Fruit fly (Drosophila melanogaster): ENCODE data around the gene Rsod.
A peak's percentile ranks its signal among the peaks of the same experiment; 100 is the strongest.

Rsod gene

DNA sequence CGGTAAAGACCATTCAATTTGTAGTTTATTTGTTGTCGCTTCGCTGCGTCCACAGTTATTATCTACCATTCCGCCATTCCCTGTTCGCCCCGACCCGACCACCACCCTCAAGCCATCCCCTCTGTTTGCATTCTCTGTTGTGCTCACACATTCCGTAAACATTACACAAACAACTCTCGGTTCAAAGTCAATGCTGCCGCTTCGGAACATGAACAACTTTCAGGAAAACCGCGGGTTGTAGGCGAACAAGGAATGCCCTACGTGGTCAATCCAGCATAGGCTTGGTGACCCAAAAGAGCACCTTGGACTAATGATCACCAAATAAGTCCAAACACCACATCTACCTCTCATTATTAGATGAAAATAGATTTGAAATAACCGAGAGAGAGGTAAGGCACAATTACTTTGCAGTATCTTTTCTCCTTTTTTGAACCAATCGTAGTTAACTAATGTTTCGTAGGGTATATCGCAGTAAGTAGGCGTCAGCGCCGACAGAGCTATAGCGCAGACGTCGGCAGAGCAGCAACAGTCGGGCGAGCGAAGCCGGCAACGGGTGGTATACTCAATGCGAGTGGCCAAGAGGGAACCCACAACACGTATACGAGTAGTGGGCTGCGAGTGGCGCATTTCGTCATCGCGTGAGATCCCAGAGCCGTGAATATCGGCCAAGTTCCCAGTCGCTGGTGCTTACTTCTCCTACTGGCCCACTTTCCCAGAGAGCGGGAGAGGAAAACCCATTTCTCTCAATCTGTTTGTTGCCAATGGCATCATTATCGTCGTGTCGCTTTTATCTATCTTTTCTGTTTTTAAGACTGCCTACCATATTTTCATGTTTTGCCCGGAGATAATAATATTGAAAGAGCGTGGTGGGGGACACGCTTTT lies 32.3 kb upstream of the Rsod start (continued):
- peak; percentile 87 for TF ChIP-seq CG5180 (GFP tag; optimal IDR thresholded peaks at IDR 0.05)
- peak; percentile 98 for TF ChIP-seq CG4424 (GFP tag; optimal IDR thresholded peaks at IDR 0.05)
- TF ChIP-seq tap (tag; optimal IDR thresholded peaks at IDR 0.05) = peak; percentile 95
- peak; percentile 90 for TF ChIP-seq Mrtf (GFP tag; IDR thresholded peaks at IDR 0.05)
- TF ChIP-seq CG4282 (GFP tag; optimal IDR thresholded peaks at IDR 0.05) = peak; percentile 82
- TF ChIP-seq CG9727 (GFP tag; optimal IDR thresholded peaks at IDR 0.05) = peak; percentile 97
- TF ChIP-seq CG1024 (GFP tag; IDR thresholded peaks at IDR 0.05) = peak; percentile 90
- TF ChIP-seq CG8765 (GFP tag; IDR thresholded peaks at IDR 0.05) = peak; percentile 66; the same call in 1 of the 2 replicates
- TF ChIP-seq bcd (GFP tag; optimal IDR thresholded peaks at IDR 0.05) = peak; percentile 98
- no peak for TF ChIP-seq ato (GFP tag; IDR thresholded peaks at IDR 0.05; ENCODE audit: partially characterized antibody)
- TF ChIP-seq CG3995 (GFP tag; optimal IDR thresholded peaks at IDR 0.05) = peak; percentile 78
- peak; percentile 66; the same call in 1 of the 3 replicates for TF ChIP-seq z (GFP tag; IDR thresholded peaks at IDR 0.05)
- peak; percentile 90 for TF ChIP-seq sug (tag; optimal IDR thresholded peaks at IDR 0.05)
- TF ChIP-seq lola (GFP tag; optimal IDR thresholded peaks at IDR 0.05) = peak in 1 of 3 experiments; percentile 81
- TF ChIP-seq B-H1 (GFP tag; IDR thresholded peaks at IDR 0.05) = peak; percentile 84
- TF ChIP-seq Rx (GFP tag; IDR thresholded peaks at IDR 0.05) = peak; percentile 91
- peak; percentile 96 for TF ChIP-seq lilli (GFP tag; optimal IDR thresholded peaks at IDR 0.05)
- peak; percentile 90 for TF ChIP-seq odd (GFP tag; optimal IDR thresholded peaks at IDR 0.05)
- TF ChIP-seq Sry-β (GFP tag; optimal IDR thresholded peaks at IDR 0.05) = peak; percentile 64
- peak; percentile 86 for TF ChIP-seq CG8089 (GFP tag; optimal IDR thresholded peaks at IDR 0.05)
- peak; percentile 91 for TF ChIP-seq CG6654 (GFP tag; optimal IDR thresholded peaks at IDR 0.05)
- TF ChIP-seq CG15269 (tag; optimal IDR thresholded peaks at IDR 0.05) = peak; percentile 91
- TF ChIP-seq CG11696 (GFP tag; IDR thresholded peaks at IDR 0.05) = peak; percentile 75
- TF ChIP-seq HLH4C (GFP tag; IDR thresholded peaks at IDR 0.05; ENCODE audit: partially characterized antibody) = 0 out of 3 replicates have a peak, but pooled peaks have one; percentile 29
- peak; percentile 91 for TF ChIP-seq ken (GFP tag; IDR thresholded peaks at IDR 0.05)
- peak; percentile 98 for TF ChIP-seq Dip3 (GFP tag; optimal IDR thresholded peaks at IDR 0.05)
- TF ChIP-seq Lhr (GFP tag; optimal IDR thresholded peaks at IDR 0.05) = peak; percentile 67
- no peak for TF ChIP-seq pfk (GFP tag; optimal IDR thresholded peaks at IDR 0.05)
- peak; percentile 98 for TF ChIP-seq gro (GFP tag; optimal IDR thresholded peaks at IDR 0.05)
- peak; percentile 94 for TF ChIP-seq sens-2 (GFP tag; IDR thresholded peaks at IDR 0.05)
- peak; percentile 63; the same call in 1 of the 2 replicates for TF ChIP-seq sim (GFP tag; IDR thresholded peaks at IDR 0.05)
- TF ChIP-seq gfzf (GFP tag; optimal IDR thresholded peaks at IDR 0.05) = peak; percentile 25
- peak; percentile 94 for TF ChIP-seq Sox102F (GFP tag; optimal IDR thresholded peaks at IDR 0.05)
- no peak for TF ChIP-seq tna (GFP tag; IDR thresholded peaks at IDR 0.05; ENCODE audit: partially characterized antibody)
- no peak for TF ChIP-seq mld (GFP tag; IDR thresholded peaks at IDR 0.05; ENCODE audit: partially characterized antibody)
- TF ChIP-seq YL-1 (GFP tag; optimal IDR thresholded peaks at IDR 0.05) = peak; percentile 56
- TF ChIP-seq zen (tag; optimal IDR thresholded peaks at IDR 0.05) = peak; percentile 90
- no peak for TF ChIP-seq MESR4 (GFP tag; optimal IDR thresholded peaks at IDR 0.05)
- TF ChIP-seq CG12299 (tag; optimal IDR thresholded peaks at IDR 0.05) = peak; percentile 82
- peak; percentile 95 for TF ChIP-seq CG5953 (GFP tag; IDR thresholded peaks at IDR 0.05)
- TF ChIP-seq sna (GFP tag; IDR thresholded peaks at IDR 0.05; ENCODE audit: partially characterized antibody) = 0 out of 2 replicates have a peak, but pooled peaks have one; percentile 23
- TF ChIP-seq CG10565 (GFP tag; optimal IDR thresholded peaks at IDR 0.05) = peak; percentile 93
- TF ChIP-seq crol (GFP tag; IDR thresholded peaks at IDR 0.05) = peak; percentile 100
- no peak for TF ChIP-seq Hr39 (optimal IDR thresholded peaks at IDR 0.05)
- TF ChIP-seq Hand (GFP tag; optimal IDR thresholded peaks at IDR 0.05) = peak; percentile 85
- TF ChIP-seq CG10147 (GFP tag; optimal IDR thresholded peaks at IDR 0.05) = peak; percentile 97
- peak; percentile 90 to 94 for TF ChIP-seq Hr51 (GFP tag; optimal IDR thresholded peaks at IDR 0.05)

Data from whole organism, embryonic.